Fruit fly (Drosophila melanogaster) Kc167 (cell line): Measurements from ENCODE around the gene Sprn.

Experiments used
- Myc ChIP-seq: fragments of >200 bp; optimal IDR thresholded peaks from 2 replicates; lab custom pipeline; 2017; ENCODE audit warnings: missing external identifiers
- Sin3A ChIP-seq: fragments of >200 bp; optimal IDR thresholded peaks from 2 replicates; lab custom pipeline; 2018; ENCODE audit warnings: missing external identifiers
- psq ChIP-seq: fragments of >200 bp; optimal IDR thresholded peaks from 2 replicates; lab custom pipeline; 2017; ENCODE audit warnings: missing external identifiers

DNA sequence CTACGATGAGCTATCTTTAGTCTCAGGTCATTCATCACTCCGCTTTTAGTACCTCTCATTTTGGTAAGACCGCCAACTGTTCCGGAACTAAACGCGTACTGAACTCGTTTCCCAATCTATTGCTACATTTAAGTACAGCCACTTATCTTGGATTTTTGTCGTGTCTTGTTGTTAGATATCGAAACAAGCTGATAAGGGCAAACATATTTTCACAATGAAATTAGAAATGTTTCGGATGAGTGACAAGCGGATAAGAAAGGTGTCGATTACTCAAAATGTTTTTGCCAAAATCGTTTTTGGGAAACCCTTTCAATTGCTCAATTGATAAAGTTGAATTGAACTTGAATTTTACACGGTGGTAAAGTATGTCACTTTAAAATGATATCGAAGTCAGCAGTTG is 10.0 kb downstream of the Sprn start, which contains the start of gene CG5897:
- TF ChIP-seq Myc (lab: Kevin White, UChicago) = no peak
- TF ChIP-seq Sin3A = no peak
- no peak for TF ChIP-seq psq (lab: Kevin White, UChicago)
